Fruit fly (Drosophila melanogaster) whole organism, embryonic: Measurements from ENCODE around the gene MBD-R2.

Experiments
- BEAF-32 ChIP-seq: fragments of 200-800 bp; sonication (Bioruptor generic); optimal IDR thresholded peaks from 3 replicates; lab custom pipeline; 2017; ENCODE audit warnings: missing biosample characterization, missing genetic modification characterization, mild to moderate bottlenecking, moderate library complexity, missing genetic modification reagents
- CG4360 ChIP-seq: fragments of 200-800 bp; sonication (Bioruptor generic); IDR thresholded peaks from 2 replicates; pipeline ENCODE4 v1.3.6; 2022; ENCODE audit warnings: missing biosample characterization, missing genetic modification characterization
- Dad ChIP-seq: fragments of 200-800 bp; sonication (Bioruptor generic); optimal IDR thresholded peaks from 3 replicates; lab custom pipeline; 2016; ENCODE audit warnings: missing biosample characterization, missing genetic modification characterization
- Gsc ChIP-seq: fragments of 200-800 bp; sonication (Bioruptor generic); IDR thresholded peaks from 2 replicates; pipeline ENCODE4 v1.3.6; 2022; ENCODE audit warnings: missing biosample characterization, missing genetic modification characterization
- Hr78 ChIP-seq, 2 experiments: fragments of 200-800 bp in 1 of 2; fragments of >200 bp in 1 of 2; sonication (Bioruptor generic) in 1 of 2; optimal IDR thresholded peaks; 2 replicates each; lab custom pipeline; 2017 to 2019; ENCODE audit warnings: missing biosample characterization in 2 of 2, missing genetic modification characterization in 2 of 2, mild to moderate bottlenecking in 1 of 2, moderate library complexity in 1 of 2
- MTF-1 ChIP-seq: fragments of 200-800 bp; sonication (Bioruptor generic); optimal IDR thresholded peaks from 2 replicates; lab custom pipeline; 2018; ENCODE audit warnings: missing biosample characterization, mild to moderate bottlenecking, missing genetic modification characterization, borderline replicate concordance
- Neu2 ChIP-seq: fragments of 200-800 bp; sonication (Bioruptor generic); optimal IDR thresholded peaks from 3 replicates; lab custom pipeline; 2016; ENCODE audit warnings: missing biosample characterization, missing genetic modification characterization, borderline replicate concordance
- PHDP ChIP-seq: fragments of 200-800 bp; sonication (Bioruptor generic); optimal IDR thresholded peaks from 3 replicates; lab custom pipeline; 2018; ENCODE audit warnings: missing biosample characterization, mild to moderate bottlenecking, missing genetic modification characterization, moderate library complexity
- Sry-β ChIP-seq: fragments of 200-800 bp; sonication (Bioruptor generic); optimal IDR thresholded peaks from 2 replicates; lab custom pipeline; 2018; ENCODE audit warnings: missing biosample characterization, mild to moderate bottlenecking, missing genetic modification characterization, moderate library complexity
- al ChIP-seq: fragments of 200-800 bp; sonication (Bioruptor generic); IDR thresholded peaks from 2 replicates; pipeline ENCODE4 v1.3.6; 2022; ENCODE audit warnings: missing biosample characterization, missing genetic modification characterization
- ash1 ChIP-seq: fragments of 200-800 bp; sonication (Bioruptor generic); optimal IDR thresholded peaks from 2 replicates; lab custom pipeline; 2018; ENCODE audit warnings: missing biosample characterization, mild to moderate bottlenecking, missing genetic modification characterization
- gcm ChIP-seq: fragments of 200-800 bp; sonication (Bioruptor generic); optimal IDR thresholded peaks from 2 replicates; lab custom pipeline; 2019; ENCODE audit warnings: missing biosample characterization, mild to moderate bottlenecking, missing genetic modification characterization, moderate library complexity
- mld ChIP-seq: fragments of 200-800 bp; sonication (Bioruptor generic); IDR thresholded peaks from 3 replicates; pipeline ENCODE4 v1.3.6; 2022; ENCODE audit warnings: missing biosample characterization, missing genetic modification characterization; ENCODE audit not compliant: partially characterized antibody
- trem ChIP-seq: fragments of 200-800 bp; optimal IDR thresholded peaks from 3 replicates; lab custom pipeline; 2019; ENCODE audit warnings: missing biosample characterization, mild to moderate bottlenecking, missing genetic modification characterization, moderate library complexity

The MBD-R2 gene

dm6 chr3R:12302915-12303314 is 53.1 kb downstream of the MBD-R2 start:
- TF ChIP-seq al (no peak), Dad (GFP tag; lab: Kevin White, UChicago) (no peak), Neu2 (GFP tag; lab: Kevin White, UChicago) (no peak), PHDP (tag; lab: Kevin White, UChicago) (no peak), Sry-β (no peak), trem (no peak), MTF-1 (GFP tag; lab: Kevin White, UChicago) (no peak), gcm (GFP tag; lab: Kevin White, UChicago) (no peak), mld (GFP tag; lab: Robert Waterston, UW) (no peak), BEAF-32 (GFP tag; lab: Kevin White, UChicago) (no peak), Hr78 (GFP tag; optimal IDR thresholded peaks at IDR 0.05; lab: Kevin White, UChicago) (no peak), ash1 (no peak), CG4360 (GFP tag; lab: Robert Waterston, UW) (no peak), Gsc (GFP tag; lab: Robert Waterston, UW) (no peak)
- TF ChIP-seq, all 482 proteins: peak for 0
